Worm (Caenorhabditis elegans) whole organism, midembryonic: ENCODE data around the gene nhr-198.

Source experiments
- T22C8.4 ChIP-seq: fragments of 200-800 bp; sonication (Bioruptor generic); IDR thresholded peaks from 2 replicates; pipeline ENCODE4 v1.3.6; 2022; ENCODE audit warnings: missing genetic modification characterization, missing compliant biosample characterization
- cog-1 ChIP-seq: sonication (generic microtip); optimal IDR thresholded peaks from 2 replicates; lab custom pipeline; 2016; ENCODE audit warnings: missing genetic modification characterization, missing compliant biosample characterization
- ztf-23 ChIP-seq: fragments of 200-800 bp; sonication (Bioruptor generic); IDR thresholded peaks from 2 replicates; pipeline ENCODE4 v1.3.6; 2022; ENCODE audit warnings: missing genetic modification reagents, missing genetic modification characterization, missing compliant biosample characterization

DNA sequence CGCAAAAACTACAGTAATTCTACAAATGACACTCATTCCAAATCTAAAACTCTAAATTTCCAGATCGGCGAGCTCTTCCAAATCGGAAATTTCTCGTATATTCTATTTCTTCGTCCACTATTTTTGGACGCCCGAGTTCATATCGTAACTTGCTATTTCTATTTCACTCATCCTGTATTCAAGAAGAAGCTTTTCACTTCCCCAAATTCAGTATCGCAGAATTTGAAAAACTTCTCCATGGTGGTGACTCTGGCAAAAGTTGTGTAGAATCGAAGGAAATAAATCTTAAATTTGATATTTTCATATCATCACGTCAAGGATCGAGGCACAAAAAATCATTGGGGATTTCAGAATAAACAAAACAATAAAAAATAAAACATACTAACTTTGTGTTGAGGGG is 41.6 kb upstream of the nhr-198 start:
- TF ChIP-seq ztf-23 (GFP tag; lab: Robert Waterston, UW): no peak
- TF ChIP-seq cog-1: no peak
- TF ChIP-seq T22C8.4 (GFP tag; lab: Robert Waterston, UW): no peak
